Worm (Caenorhabditis elegans): ENCODE results near the gene fat-6.

Gene fat-6

ce11 chrIV:11911723-11912122 is 3.8 kb downstream of the fat-6 start, which contains the start of gene VZK822L.2:
VZK822L.2 (plus strand) TSS chrIV:11912023.
- TF ChIP-seq alr-1 (tag; optimal IDR thresholded peaks at IDR 0.05; ENCODE audit: borderline replicate concordance) = no peak
- TF ChIP-seq efl-1 (optimal IDR thresholded peaks at IDR 0.05) = no peak
- peak in 1 of 2 experiments; percentile 19 for TF ChIP-seq efl-1 (GFP tag; optimal IDR thresholded peaks at IDR 0.05 in 1 of 2)
- no peak for TF ChIP-seq mef-2 (tag; optimal IDR thresholded peaks at IDR 0.05)

ce11 chrIV:11908733-11909132 is 6.8 kb downstream of the fat-6 start:
- TF ChIP-seq fkh-10 (GFP tag; optimal IDR thresholded peaks at IDR 0.05) = no peak
- no peak for TF ChIP-seq ceh-82 (tag; optimal IDR thresholded peaks at IDR 0.05)
- TF ChIP-seq blmp-1 (tag; optimal IDR thresholded peaks at IDR 0.05) = peak; percentile 55
- TF ChIP-seq fkh-4 (tag; optimal IDR thresholded peaks at IDR 0.05; ENCODE audit: borderline replicate concordance) = no peak
- TF ChIP-seq ztf-11 (tag; optimal IDR thresholded peaks at IDR 0.05) = no peak
- no peak for TF ChIP-seq efl-1 (optimal IDR thresholded peaks at IDR 0.05)
- TF ChIP-seq efl-1 (GFP tag; optimal IDR thresholded peaks at IDR 0.05 in 1 of 2) = peak in 1 of 2 experiments; percentile 12
- TF ChIP-seq grh-1 (GFP tag; IDR thresholded peaks at IDR 0.05) = no peak
- TF ChIP-seq snu-23 (GFP tag; optimal IDR thresholded peaks at IDR 0.05) = no peak

- TF ChIP-seq nhr-85 (tag) = peak; percentile 64
- no peak for TF ChIP-seq nhr-71 (tag; optimal IDR thresholded peaks at IDR 0.05)
- no peak for TF ChIP-seq ceh-90 (tag; optimal IDR thresholded peaks at IDR 0.05)
- TF ChIP-seq blmp-1 (tag; optimal IDR thresholded peaks at IDR 0.05) = no peak
- TF ChIP-seq unc-30 (tag; optimal IDR thresholded peaks at IDR 0.05) = no peak
- TF ChIP-seq ces-1 (GFP tag; optimal IDR thresholded peaks at IDR 0.05) = no peak
- TF ChIP-seq lin-35 (GFP tag; optimal IDR thresholded peaks at IDR 0.05) = no peak
- TF ChIP-seq snu-23 (GFP tag; optimal IDR thresholded peaks at IDR 0.05) = no peak
- TF ChIP-seq lin-15B (tag; optimal IDR thresholded peaks at IDR 0.05) = no peak
- TF ChIP-seq mdl-1 (tag; optimal IDR thresholded peaks at IDR 0.05) = no peak
- peak; percentile 9 for TF ChIP-seq lin-14 (GFP tag; optimal IDR thresholded peaks at IDR 0.05)
These were observed 11.8 kb downstream of the fat-6 start for ce11 chrIV:11903676-11904075.

- TF ChIP-seq efl-1 (optimal IDR thresholded peaks at IDR 0.05) (no peak), efl-1 (GFP tag; optimal IDR thresholded peaks at IDR 0.05 in 1 of 2) (peak in 1 of 2 experiments; percentile 48), nhr-11 (tag; optimal IDR thresholded peaks at IDR 0.05) (no peak), elt-3 (tag; optimal IDR thresholded peaks at IDR 0.05) (peak in 1 of 6 experiments; percentile 30), nhr-85 (tag) (peak; percentile 45)
These were observed 12.7 kb downstream of the fat-6 start for ce11 chrIV:11902832-11903231.

- TF ChIP-seq nhr-19 (GFP tag; conservative IDR thresholded peaks at IDR 0.05) (0 out of 2 replicates have a peak, but pooled peaks have one; percentile 6), lir-3 (tag; optimal IDR thresholded peaks at IDR 0.05; ENCODE audit: poor library complexity) (no peak), fos-1 (tag; optimal IDR thresholded peaks at IDR 0.05) (no peak), nhr-20 (tag; optimal IDR thresholded peaks at IDR 0.05) (peak; percentile 37), lin-14 (GFP tag; optimal IDR thresholded peaks at IDR 0.05) (no peak), nhr-85 (tag) (peak; percentile 6), tbx-2 (tag; optimal IDR thresholded peaks at IDR 0.05) (peak; percentile 26), blmp-1 (tag; optimal IDR thresholded peaks at IDR 0.05) (peak; percentile 32), nhr-71 (tag; optimal IDR thresholded peaks at IDR 0.05) (peak; percentile 29), lin-35 (GFP tag; optimal IDR thresholded peaks at IDR 0.05) (peak in 1 of 2 experiments; percentile 32), snu-23 (GFP tag; optimal IDR thresholded peaks at IDR 0.05) (peak; percentile 22), elt-3 (tag; optimal IDR thresholded peaks at IDR 0.05) (peak in 1 of 6 experiments; percentile 26), pax-3 (tag; optimal IDR thresholded peaks at IDR 0.05) (no peak)
These were observed 14.3 kb downstream of the fat-6 start for ce11 chrIV:11901215-11901614.

- TF ChIP-seq lin-13 (GFP tag; optimal IDR thresholded peaks at IDR 0.05) = no peak
- peak; percentile 14 for TF ChIP-seq nhr-85 (tag)
- TF ChIP-seq mep-1 (tag; optimal IDR thresholded peaks at IDR 0.05) = no peak
These were observed 15.1 kb downstream of the fat-6 start for ce11 chrIV:11900399-11900798.
